Worm (Caenorhabditis elegans): Measurements from ENCODE around the gene T28A8.3.

ce11 chrIII:13525118-13525839 lies 19.5 kb downstream of the T28A8.3 start:
- no peak for TF ChIP-seq pha-4 (tag; optimal IDR thresholded peaks at IDR 0.05)
- no peak for TF ChIP-seq nfyb-1 (GFP tag; IDR thresholded peaks at IDR 0.05)

Data from whole organism, young adult.